Worm (Caenorhabditis elegans): ENCODE data around the gene rnp-7.

The rnp-7 gene

DNA sequence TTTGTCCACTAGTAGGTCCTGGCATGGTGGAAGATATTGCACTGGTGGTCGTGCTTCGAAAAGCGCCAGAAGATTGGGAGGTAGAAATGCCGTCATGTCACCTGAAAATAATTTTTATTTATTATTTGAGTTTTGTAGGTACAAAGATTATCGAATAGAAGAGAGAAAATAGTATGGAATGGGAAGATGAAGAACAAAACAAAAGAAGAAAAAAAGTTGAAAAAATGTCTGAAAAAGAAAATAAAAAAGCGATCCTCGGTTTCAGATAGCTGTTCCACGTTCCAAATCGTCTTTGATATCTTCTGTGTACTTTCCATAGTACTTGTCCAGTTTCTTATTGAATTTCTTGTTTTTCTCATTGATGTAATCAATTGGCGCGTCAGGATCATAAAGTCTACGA, at the start of gene rnp-7:
Gene rnp-7 (minus strand): TSS at position 101 of the 400 bp plus-strand sequence.
- TF ChIP-seq efl-1 (optimal IDR thresholded peaks at IDR 0.05) (no peak), efl-1 (GFP tag; optimal IDR thresholded peaks at IDR 0.05 in 1 of 2) (peak in 1 of 2 experiments; percentile 59), mef-2 (tag; optimal IDR thresholded peaks at IDR 0.05) (no peak)

DNA sequence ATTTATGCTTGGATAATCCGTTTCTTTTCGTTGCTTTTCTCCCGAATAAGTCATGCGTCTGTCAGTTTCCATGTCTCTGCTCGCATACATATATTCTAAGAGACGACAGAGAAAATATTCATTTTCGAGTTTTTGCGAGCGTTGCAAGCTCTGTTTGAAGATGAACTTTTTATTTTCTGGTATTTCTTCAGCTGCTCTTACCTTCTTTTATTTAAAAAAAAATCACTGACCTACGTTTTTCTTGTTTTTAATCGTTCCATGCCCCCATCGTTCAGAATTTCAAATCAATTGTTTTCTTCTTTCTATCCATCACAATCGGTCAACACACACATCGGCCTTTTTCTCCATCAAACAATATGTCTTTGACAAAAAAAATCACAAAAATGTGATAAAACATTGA, 49.5 kb upstream of the rnp-7 start:
- TF ChIP-seq vab-15 (tag; optimal IDR thresholded peaks at IDR 0.05), result no peak
- peak; percentile 0 for TF ChIP-seq lin-14 (GFP tag; optimal IDR thresholded peaks at IDR 0.05)
- no peak for TF ChIP-seq isw-1 (GFP tag; IDR thresholded peaks at IDR 0.05)

DNA sequence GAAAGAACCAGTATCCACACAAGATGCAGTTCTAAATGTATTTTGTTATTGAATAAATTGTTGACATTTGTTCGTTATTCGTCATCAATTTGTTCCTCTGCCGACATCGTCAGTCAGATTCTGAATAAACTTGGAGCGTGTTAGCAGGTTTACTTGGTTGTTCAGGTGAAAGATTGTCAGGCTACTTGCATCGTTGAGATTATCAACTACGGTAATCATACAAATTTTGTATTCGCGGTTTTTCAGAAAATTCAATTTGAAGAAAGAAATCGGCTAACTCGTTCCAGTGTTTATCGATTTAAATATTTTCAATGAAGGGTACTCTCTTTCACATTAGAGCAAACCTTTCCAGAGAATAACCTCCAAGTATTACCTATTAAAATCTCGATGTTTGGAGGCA, 48.8 kb upstream of the rnp-7 start, which contains the start of gene R151.2:
Gene R151.2 (plus strand): TSS at position 247 of the 400 bp plus-strand sequence.
- TF ChIP-seq elt-2 (tag; optimal IDR thresholded peaks at IDR 0.05) (no peak), lsy-2 (tag; optimal IDR thresholded peaks at IDR 0.05) (peak in 1 of 2 experiments; percentile 50), egl-13 (tag; optimal IDR thresholded peaks at IDR 0.05) (no peak), C04F5.9 (tag; optimal IDR thresholded peaks at IDR 0.05) (no peak), efl-1 (optimal IDR thresholded peaks at IDR 0.05) (no peak), efl-1 (GFP tag; optimal IDR thresholded peaks at IDR 0.05 in 1 of 2) (peak in 1 of 2 experiments; percentile 91), hlh-4 (tag; optimal IDR thresholded peaks at IDR 0.05) (no peak)

DNA sequence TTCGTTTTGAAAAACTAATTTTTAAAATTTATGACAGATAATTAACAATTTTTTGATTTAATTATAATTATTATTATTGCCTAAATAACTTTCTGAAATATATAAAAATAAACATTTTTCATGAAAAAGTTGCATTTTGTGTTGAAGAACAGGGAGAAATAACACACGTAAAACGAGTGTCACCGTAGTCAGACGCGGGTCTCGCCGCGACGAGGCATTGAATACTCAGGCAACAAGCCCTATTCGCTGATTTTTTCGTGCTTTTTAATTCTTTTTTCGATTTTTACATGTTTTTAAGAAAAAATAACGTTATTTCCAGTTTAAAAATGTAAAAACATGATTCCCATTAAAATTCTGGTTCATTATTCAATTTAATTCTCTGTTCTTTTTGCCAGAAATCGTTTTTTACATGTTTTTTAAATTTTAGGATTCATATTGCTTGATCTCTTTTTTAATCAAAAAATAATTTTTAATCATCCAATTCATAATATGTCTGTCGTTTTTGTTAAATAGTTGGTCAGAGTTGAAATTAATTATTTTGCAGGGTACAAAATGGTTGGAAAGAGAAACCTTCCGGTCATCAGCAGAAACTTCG, 47.0 kb upstream of the rnp-7 start, which contains the start of gene rpl-6:
Gene rpl-6 (plus strand): TSS at position 545 of the 595 bp plus-strand sequence.
- TF ChIP-seq swsn-7 (tag; optimal IDR thresholded peaks at IDR 0.05) (peak; percentile 85), efl-3 (GFP tag; optimal IDR thresholded peaks at IDR 0.05) (no peak), ama-1 (optimal IDR thresholded peaks at IDR 0.05) (peak; percentile 55), zip-4 (GFP tag; optimal IDR thresholded peaks at IDR 0.05) (peak; percentile 45), mef-2 (tag; optimal IDR thresholded peaks at IDR 0.05) (no peak), snpc-4 (tag; optimal IDR thresholded peaks at IDR 0.05) (peak; percentile 57), unc-130 (tag; optimal IDR thresholded peaks at IDR 0.05) (peak; percentile 95), pax-3 (tag; optimal IDR thresholded peaks at IDR 0.05) (peak; percentile 62), Y116A8C.19 (tag; optimal IDR thresholded peaks at IDR 0.05; ENCODE audit: borderline replicate concordance) (no peak), jun-1 (tag; optimal IDR thresholded peaks at IDR 0.05) (peak; percentile 81), unc-86 (tag; optimal IDR thresholded peaks at IDR 0.05) (peak; percentile 79), lir-3 (tag; optimal IDR thresholded peaks at IDR 0.05; ENCODE audit: poor library complexity) (peak; percentile 76), nhr-11 (tag; optimal IDR thresholded peaks at IDR 0.05) (peak; percentile 88), sptf-1 (tag; optimal IDR thresholded peaks at IDR 0.05) (no peak), sox-4 (tag; optimal IDR thresholded peaks at IDR 0.05) (peak; percentile 20), elt-3 (tag; optimal IDR thresholded peaks at IDR 0.05) (peak in 5 of 6 experiments; percentile 14 to 98 (median 73)), irx-1 (tag; optimal IDR thresholded peaks at IDR 0.05) (peak; percentile 67), ztf-4 (tag; optimal IDR thresholded peaks at IDR 0.05) (peak; percentile 82), nhr-19 (GFP tag; conservative IDR thresholded peaks at IDR 0.05) (peak; percentile 91), ceh-63 (GFP tag; optimal IDR thresholded peaks at IDR 0.05) (no peak), lin-14 (GFP tag; optimal IDR thresholded peaks at IDR 0.05) (peak; percentile 90), nhr-84 (tag; optimal IDR thresholded peaks at IDR 0.05) (no peak), ces-1 (GFP tag; optimal IDR thresholded peaks at IDR 0.05) (no peak), ceh-88 (GFP tag; IDR thresholded peaks at IDR 0.05) (peak; percentile 68), hlh-17 (GFP tag; optimal IDR thresholded peaks at IDR 0.05; ENCODE audit: borderline replicate concordance) (no peak), nhr-76 (tag; optimal IDR thresholded peaks at IDR 0.05) (no peak), tbx-2 (tag; optimal IDR thresholded peaks at IDR 0.05) (peak; percentile 86), isw-1 (GFP tag; IDR thresholded peaks at IDR 0.05) (peak; percentile 90), C16A3.4 (tag; optimal IDR thresholded peaks at IDR 0.05) (peak; percentile 97), alr-1 (tag; optimal IDR thresholded peaks at IDR 0.05; ENCODE audit: borderline replicate concordance) (no peak), blmp-1 (tag; optimal IDR thresholded peaks at IDR 0.05) (peak; percentile 80), nhr-85 (tag) (peak; percentile 95), rnt-1 (tag; optimal IDR thresholded peaks at IDR 0.05) (peak; percentile 91), pqm-1 (tag; optimal IDR thresholded peaks at IDR 0.05) (no peak), C04F5.9 (tag; optimal IDR thresholded peaks at IDR 0.05) (peak; percentile 77), ceh-8 (GFP tag; optimal IDR thresholded peaks at IDR 0.05) (peak; percentile 12), ztf-11 (tag; optimal IDR thresholded peaks at IDR 0.05) (peak in 1 of 2 experiments; percentile 66), lin-35 (GFP tag; optimal IDR thresholded peaks at IDR 0.05) (peak; percentile 85 to 92), ets-5 (GFP tag; IDR thresholded peaks at IDR 0.05) (no peak)
